Fruit fly (Drosophila melanogaster): ENCODE measurements around the gene mrt.

dm6 chr3R:27283645-27284044 lies 1.2 kb upstream of the mrt start, which contains the start of gene CG3368:
- TF ChIP-seq Tbp (GFP tag; optimal IDR thresholded peaks at IDR 0.05) (no peak), tin (GFP tag; optimal IDR thresholded peaks at IDR 0.05) (no peak), rib (GFP tag; IDR thresholded peaks at IDR 0.05) (no peak), CG12104 (GFP tag; optimal IDR thresholded peaks at IDR 0.05) (no peak)
